Worm (Caenorhabditis elegans) whole organism, late embryonic: Measurements from ENCODE around the gene fbxb-51.

Source experiments
- C38D4.7 ChIP-seq: fragments of 200-800 bp; sonication (Bioruptor generic); optimal IDR thresholded peaks from 2 replicates; lab custom pipeline; 2018; ENCODE audit warnings: mild to moderate bottlenecking, missing genetic modification characterization, moderate library complexity, missing compliant biosample characterization
- K02D7.2 ChIP-seq: sonication (generic microtip); optimal IDR thresholded peaks from 2 replicates; lab custom pipeline; 2017; ENCODE audit warnings: mild to moderate bottlenecking, missing genetic modification characterization, missing compliant biosample characterization
- ceh-31 ChIP-seq: sonication (generic microtip); optimal IDR thresholded peaks from 2 replicates; lab custom pipeline; 2016; ENCODE audit warnings: missing genetic modification characterization, missing compliant biosample characterization
- ceh-45 ChIP-seq: fragments of 200-800 bp; sonication (Bioruptor generic); IDR thresholded peaks from 2 replicates; pipeline ENCODE4 v1.3.6; 2022; ENCODE audit warnings: missing genetic modification reagents, missing genetic modification characterization, missing compliant biosample characterization
- dmd-4 ChIP-seq: sonication (generic microtip); optimal IDR thresholded peaks from 2 replicates; lab custom pipeline; 2016; ENCODE audit warnings: borderline replicate concordance, missing genetic modification characterization, missing compliant biosample characterization
- dve-1 ChIP-seq: sonication (generic microtip); optimal IDR thresholded peaks from 2 replicates; lab custom pipeline; 2017; ENCODE audit warnings: antibody characterized with exemption, mild to moderate bottlenecking, missing genetic modification characterization, missing compliant biosample characterization
- fkh-6 ChIP-seq: sonication (generic microtip); optimal IDR thresholded peaks from 2 replicates; lab custom pipeline; 2016; ENCODE audit warnings: missing genetic modification characterization, missing compliant biosample characterization
- gmeb-2 ChIP-seq: sonication (generic microtip); optimal IDR thresholded peaks from 2 replicates; lab custom pipeline; 2016; ENCODE audit warnings: missing genetic modification characterization, inconsistent platforms, missing compliant biosample characterization
- hlh-8 ChIP-seq: sonication (generic microtip); optimal IDR thresholded peaks from 2 replicates; lab custom pipeline; 2016; ENCODE audit warnings: missing genotype, missing genetic modification characterization, missing compliant biosample characterization
- lim-6 ChIP-seq: sonication (generic microtip); optimal IDR thresholded peaks from 2 replicates; lab custom pipeline; 2016; ENCODE audit warnings: missing genetic modification characterization, missing compliant biosample characterization
- nhr-11 ChIP-seq: fragments of 150-350 bp; optimal IDR thresholded peaks from 2 replicates; lab custom pipeline; 2014; ENCODE audit warnings: missing biosample characterization, missing genetic modification characterization
- npax-4 ChIP-seq: sonication (generic microtip); optimal IDR thresholded peaks from 2 replicates; lab custom pipeline; 2016; ENCODE audit warnings: missing genetic modification characterization, missing compliant biosample characterization
- odd-2 ChIP-seq: sonication (generic microtip); optimal IDR thresholded peaks from 2 replicates; lab custom pipeline; 2017; ENCODE audit warnings: antibody characterized with exemption, mild to moderate bottlenecking, missing genetic modification characterization, missing compliant biosample characterization
- pag-3 ChIP-seq: sonication (generic microtip); optimal IDR thresholded peaks from 2 replicates; lab custom pipeline; 2016; ENCODE audit warnings: missing compliant biosample characterization, missing genetic modification characterization, borderline replicate concordance
- pha-4 ChIP-seq: fragments of 150-350 bp; optimal IDR thresholded peaks from 2 replicates; lab custom pipeline; 2018; ENCODE audit warnings: missing biosample characterization, missing genetic modification reagents, missing genetic modification characterization
- unc-55 ChIP-seq: sonication (generic microtip); optimal IDR thresholded peaks from 2 replicates; lab custom pipeline; 2017; ENCODE audit warnings: missing biosample characterization, missing genetic modification reagents, missing genetic modification characterization
- unc-86 ChIP-seq: sonication (generic microtip); optimal IDR thresholded peaks from 2 replicates; lab custom pipeline; 2016; ENCODE audit warnings: missing genetic modification characterization, missing compliant biosample characterization
- ztf-16 ChIP-seq: sonication (generic microtip); optimal IDR thresholded peaks from 2 replicates; lab custom pipeline; 2017; ENCODE audit warnings: missing genetic modification characterization, missing compliant biosample characterization

fbxb-51 gene

ce11 chrII:1597101-1598088 is 46.9 kb downstream of the fbxb-51 start, which contains the start of gene bath-46:
Gene bath-46 (plus strand): TSS chrII:1597906.
- TF ChIP-seq fkh-6 (tag; lab: Kevin White, UChicago) (no peak), lim-6 (no peak)

ce11 chrII:1600661-1601060 is 50.1 kb downstream of the fbxb-51 start, which contains the start of gene bath-26:
Gene bath-26 (minus strand): TSS chrII:1600761.
- TF ChIP-seq ceh-31 (tag; lab: Kevin White, UChicago) = no peak
- no peak for TF ChIP-seq hlh-8 (tag; lab: Kevin White, UChicago)
- TF ChIP-seq C38D4.7 (GFP tag; lab: Kevin White, UChicago) = no peak
- no peak for TF ChIP-seq K02D7.2 (tag; lab: Kevin White, UChicago)
- no peak for TF ChIP-seq dmd-4 (tag; lab: Kevin White, UChicago)
- no peak for TF ChIP-seq gmeb-2 (tag; lab: Kevin White, UChicago)
- no peak for TF ChIP-seq dve-1 (tag; lab: Kevin White, UChicago)
- TF ChIP-seq ztf-16 (tag; lab: Kevin White, UChicago) = no peak
- TF ChIP-seq unc-86 (tag; lab: Kevin White, UChicago) = no peak
- TF ChIP-seq nhr-11 = no peak
- TF ChIP-seq pag-3 (tag; lab: Kevin White, UChicago) = no peak
- no peak for TF ChIP-seq odd-2 (tag; lab: Kevin White, UChicago)
- no peak for TF ChIP-seq ceh-45
- TF ChIP-seq npax-4 = no peak
- TF ChIP-seq pha-4 (tag; lab: Kevin White, UChicago) = no peak
- TF ChIP-seq unc-55 (GFP tag; lab: Kevin White, UChicago) = no peak
